Fruit fly (Drosophila melanogaster) whole organism, embryonic: Measurements from ENCODE around the gene CG32373.

Source experiments
- Atf6 ChIP-seq: fragments of 200-800 bp; sonication (Bioruptor generic); IDR thresholded peaks from 2 replicates; pipeline ENCODE4 v1.3.6; 2022; ENCODE audit warnings: missing biosample characterization, missing genetic modification characterization
- CG12391 ChIP-seq: fragments of 200-800 bp; sonication (Bioruptor generic); optimal IDR thresholded peaks from 3 replicates; lab custom pipeline; 2018; ENCODE audit warnings: missing biosample characterization, mild to moderate bottlenecking, missing genetic modification characterization, moderate library complexity
- CG18599 ChIP-seq: fragments of 200-800 bp; sonication (Bioruptor generic); optimal IDR thresholded peaks from 3 replicates; lab custom pipeline; 2017; ENCODE audit warnings: missing biosample characterization, missing genetic modification characterization, mild to moderate bottlenecking, moderate library complexity, missing genetic modification reagents
- CG2129 ChIP-seq: fragments of 200-800 bp; sonication (Bioruptor generic); IDR thresholded peaks from 2 replicates; pipeline ENCODE4 v1.3.6; 2022; ENCODE audit warnings: missing biosample characterization, missing genetic modification characterization; ENCODE audit not compliant: partially characterized antibody
- CG3847 ChIP-seq: fragments of 200-800 bp; sonication (Bioruptor generic); IDR thresholded peaks from 2 replicates; pipeline ENCODE4 v1.3.6; 2022; ENCODE audit warnings: missing biosample characterization, missing genetic modification characterization
- Hmr ChIP-seq: fragments of 200-800 bp; sonication (Bioruptor generic); optimal IDR thresholded peaks from 3 replicates; lab custom pipeline; 2017; ENCODE audit warnings: mild to moderate bottlenecking, missing biosample characterization, missing genetic modification reagents, missing genetic modification characterization
- Hr78 ChIP-seq, 2 experiments: fragments of 200-800 bp in 1 of 2; fragments of >200 bp in 1 of 2; sonication (Bioruptor generic) in 1 of 2; optimal IDR thresholded peaks; 2 replicates each; lab custom pipeline; 2017 to 2019; ENCODE audit warnings: missing biosample characterization in 2 of 2, missing genetic modification characterization in 2 of 2, mild to moderate bottlenecking in 1 of 2, moderate library complexity in 1 of 2
- Sin3A ChIP-seq: fragments of >200 bp; optimal IDR thresholded peaks from 2 replicates; lab custom pipeline; 2018
- chinmo ChIP-seq: fragments of 200-800 bp; sonication (Bioruptor generic); IDR thresholded peaks from 4 replicates; pipeline ENCODE4 v1.3.6; 2022; ENCODE audit warnings: missing biosample characterization, missing genetic modification characterization; ENCODE audit not compliant: partially characterized antibody
- crol ChIP-seq: fragments of 200-800 bp; sonication (Bioruptor generic); IDR thresholded peaks from 2 replicates; pipeline ENCODE4 v1.3.6; 2022; ENCODE audit warnings: missing biosample characterization, missing genetic modification characterization
- lab ChIP-seq: fragments of 200-800 bp; sonication (Bioruptor generic); optimal IDR thresholded peaks from 3 replicates; lab custom pipeline; 2017; ENCODE audit warnings: missing biosample characterization, missing genetic modification characterization, mild to moderate bottlenecking, moderate library complexity, missing genetic modification reagents
- luna ChIP-seq: fragments of 200-800 bp; sonication (Bioruptor generic); optimal IDR thresholded peaks from 2 replicates; lab custom pipeline; 2016; ENCODE audit warnings: missing biosample characterization, missing genetic modification characterization
- sens ChIP-seq: fragments of 200-800 bp; sonication (Bioruptor generic); peaks from one replicate; lab custom pipeline; 2016; ENCODE audit warnings: missing biosample characterization, missing genetic modification characterization
- unpg ChIP-seq: fragments of 200-800 bp; sonication (Bioruptor generic); optimal IDR thresholded peaks from 3 replicates; lab custom pipeline; 2018; ENCODE audit warnings: missing biosample characterization, mild to moderate bottlenecking, missing genetic modification characterization, moderate library complexity
- vvl ChIP-seq: fragments of 200-800 bp; sonication (Bioruptor generic); IDR thresholded peaks from 2 replicates; pipeline ENCODE4 v1.3.6; 2022; ENCODE audit warnings: missing biosample characterization, missing genetic modification characterization

Gene CG32373

dm6 chr3L:7807552-7808402 is 157.4 kb downstream of the CG32373 start (continued):
- TF ChIP-seq lab (no peak), Hr78 (GFP tag; optimal IDR thresholded peaks at IDR 0.05; lab: Kevin White, UChicago) (no peak), luna (GFP tag; lab: Kevin White, UChicago) (no peak), crol (GFP tag; lab: Robert Waterston, UW) (peak; percentile 68), Hmr (GFP tag; lab: Kevin White, UChicago) (no peak), CG12391 (no peak), CG18599 (GFP tag; lab: Kevin White, UChicago) (no peak), chinmo (GFP tag; lab: Robert Waterston, UW) (0 out of 4 replicates have a peak, but pooled peaks have one; percentile 28), unpg (GFP tag; lab: Kevin White, UChicago) (no peak), CG2129 (no peak), sens (GFP tag; lab: Kevin White, UChicago) (peak; percentile 1), vvl (GFP tag; lab: Robert Waterston, UW) (0 out of 2 replicates have a peak, but pooled peaks have one; percentile 10), Atf6 (GFP tag; lab: Robert Waterston, UW) (no peak), Sin3A (lab: Kevin White, UChicago) (no peak), CG3847 (GFP tag; lab: Robert Waterston, UW) (no peak)
